Worm (Caenorhabditis elegans) whole organism, L3 larva: ENCODE results near the gene fbxb-75.

Source experiments
- R02D3.7 ChIP-seq: fragments of 150-350 bp; optimal IDR thresholded peaks from 2 replicates; lab custom pipeline; 2014; ENCODE audit warnings: missing biosample characterization, missing genetic modification characterization
- ZK546.5 ChIP-seq: sonication (generic microtip); optimal IDR thresholded peaks from 2 replicates; lab custom pipeline; 2017; ENCODE audit warnings: missing biosample characterization, missing genetic modification characterization
- aly-2 ChIP-seq: fragments of 150-350 bp; optimal IDR thresholded peaks from 2 replicates; lab custom pipeline; 2014; ENCODE audit warnings: missing biosample characterization, missing genetic modification characterization
- ama-1 ChIP-seq: fragments of 150-350 bp; optimal IDR thresholded peaks from 2 replicates; lab custom pipeline; 2018
- ceh-16 ChIP-seq: sonication (generic microtip); optimal IDR thresholded peaks from 2 replicates; lab custom pipeline; 2017; ENCODE audit warnings: missing biosample characterization, missing genetic modification characterization
- ceh-28 ChIP-seq: fragments of 150-350 bp; optimal IDR thresholded peaks from 2 replicates; lab custom pipeline; 2014; ENCODE audit warnings: missing biosample characterization, missing genetic modification reagents, missing genetic modification characterization
- ceh-82 ChIP-seq: fragments of 150-350 bp; optimal IDR thresholded peaks from 2 replicates; lab custom pipeline; 2014; ENCODE audit warnings: missing biosample characterization, missing genetic modification characterization
- ceh-9 ChIP-seq: sonication (generic microtip); optimal IDR thresholded peaks from 2 replicates; lab custom pipeline; 2018; ENCODE audit warnings: missing biosample characterization, missing genetic modification characterization
- daf-12 ChIP-seq: fragments of 150-350 bp; optimal IDR thresholded peaks from 2 replicates; lab custom pipeline; 2014; ENCODE audit warnings: missing biosample characterization, missing genetic modification reagents, missing genetic modification characterization
- egl-27 ChIP-seq: sonication (generic microtip); optimal IDR thresholded peaks from 4 replicates; lab custom pipeline; 2017; ENCODE audit warnings: missing biosample characterization, missing genetic modification reagents, missing genetic modification characterization
- egl-5 ChIP-seq: fragments of 150-350 bp; optimal IDR thresholded peaks from 2 replicates; lab custom pipeline; 2017; ENCODE audit warnings: missing biosample characterization, missing genetic modification reagents, missing genetic modification characterization, inconsistent platforms
- elt-2 ChIP-seq: sonication (generic microtip); optimal IDR thresholded peaks from 2 replicates; lab custom pipeline; 2016; ENCODE audit warnings: missing genetic modification reagents, mild to moderate bottlenecking, missing genetic modification characterization, missing compliant biosample characterization
- elt-3 ChIP-seq, 3 experiments: fragments of 150-350 bp in 1 of 3; sonication (generic microtip) in 2 of 3; optimal IDR thresholded peaks; 2 replicates in 2 of 3; 4 replicates in 1 of 3; lab custom pipeline; 2014 to 2017; ENCODE audit warnings: missing biosample characterization in 3 of 3, missing genetic modification characterization in 3 of 3
- eor-1 ChIP-seq, 2 experiments: fragments of 150-350 bp; optimal IDR thresholded peaks; 2 replicates each; lab custom pipeline; 2014 to 2018; ENCODE audit warnings: missing biosample characterization in 2 of 2, missing genetic modification characterization in 2 of 2
- fkh-2 ChIP-seq: fragments of 150-350 bp; optimal IDR thresholded peaks from 2 replicates; lab custom pipeline; 2014; ENCODE audit warnings: missing biosample characterization, missing genetic modification reagents, missing genetic modification characterization
- hmg-11 ChIP-seq: sonication (generic microtip); optimal IDR thresholded peaks from 2 replicates; lab custom pipeline; 2016; ENCODE audit warnings: missing genetic modification characterization, missing compliant biosample characterization
- jun-1 ChIP-seq: fragments of 150-350 bp; optimal IDR thresholded peaks from 2 replicates; lab custom pipeline; 2014; ENCODE audit warnings: missing biosample characterization, missing genetic modification reagents, missing genetic modification characterization
- lin-39 ChIP-seq: fragments of 150-350 bp; optimal IDR thresholded peaks from 2 replicates; lab custom pipeline; 2018; ENCODE audit warnings: missing biosample characterization, missing genetic modification reagents, missing genetic modification characterization
- lsy-12 ChIP-seq: sonication (generic microtip); optimal IDR thresholded peaks from 2 replicates; lab custom pipeline; 2016; ENCODE audit warnings: mild to moderate bottlenecking, missing genetic modification characterization, missing compliant biosample characterization
- mdl-1 ChIP-seq: fragments of 150-350 bp; optimal IDR thresholded peaks from 2 replicates; lab custom pipeline; 2014; ENCODE audit warnings: missing biosample characterization, missing genetic modification characterization
- mml-1 ChIP-seq: fragments of 150-350 bp; sonication (generic microtip); optimal IDR thresholded peaks from 3 replicates; lab custom pipeline; 2014; ENCODE audit warnings: missing biosample characterization, missing genetic modification characterization
- nfya-1 ChIP-seq: sonication (generic microtip); optimal IDR thresholded peaks from 2 replicates; lab custom pipeline; 2017; ENCODE audit warnings: missing genetic modification characterization, mild to moderate bottlenecking, missing compliant biosample characterization, antibody characterized with exemption, moderate library complexity; ENCODE audit not compliant: insufficient read depth
- nhr-11 ChIP-seq: fragments of 150-350 bp; optimal IDR thresholded peaks from 2 replicates; lab custom pipeline; 2014; ENCODE audit warnings: missing biosample characterization, missing genetic modification characterization
- nhr-12 ChIP-seq: fragments of 150-350 bp; optimal IDR thresholded peaks from 2 replicates; lab custom pipeline; 2014; ENCODE audit warnings: missing biosample characterization, missing genetic modification characterization
- nhr-23 ChIP-seq: fragments of 150-350 bp; optimal IDR thresholded peaks from 2 replicates; lab custom pipeline; 2014; ENCODE audit warnings: missing biosample characterization, missing genetic modification reagents, missing genetic modification characterization
- nhr-237 ChIP-seq: fragments of 150-350 bp; optimal IDR thresholded peaks from 2 replicates; lab custom pipeline; 2014; ENCODE audit warnings: missing biosample characterization, missing genetic modification characterization
- nhr-25 ChIP-seq: sonication (generic microtip); optimal IDR thresholded peaks from 2 replicates; lab custom pipeline; 2017; ENCODE audit warnings: missing biosample characterization, missing genetic modification characterization
- nhr-28 ChIP-seq: fragments of 150-350 bp; optimal IDR thresholded peaks from 2 replicates; lab custom pipeline; 2014; ENCODE audit warnings: missing biosample characterization, missing genetic modification characterization
- nhr-43 ChIP-seq: sonication (generic microtip); optimal IDR thresholded peaks from 2 replicates; lab custom pipeline; 2016; ENCODE audit warnings: mild to moderate bottlenecking, missing genetic modification characterization, missing compliant biosample characterization; ENCODE audit not compliant: poor library complexity, severe bottlenecking
- nhr-76 ChIP-seq: fragments of 150-350 bp; sonication (generic microtip); optimal IDR thresholded peaks from 5 replicates; lab custom pipeline; 2014; ENCODE audit warnings: missing biosample characterization, missing genetic modification characterization
- pha-4 ChIP-seq: fragments of 150-350 bp; optimal IDR thresholded peaks from 2 replicates; lab custom pipeline; 2014; ENCODE audit warnings: missing biosample characterization, missing genetic modification reagents, missing genetic modification characterization
- pqm-1 ChIP-seq: fragments of 150-350 bp; optimal IDR thresholded peaks from 2 replicates; lab custom pipeline; 2017; ENCODE audit warnings: missing biosample characterization, missing genetic modification characterization, inconsistent platforms
- sea-2 ChIP-seq: fragments of 150-350 bp; sonication (generic microtip); optimal IDR thresholded peaks from 4 replicates; lab custom pipeline; 2014; ENCODE audit warnings: missing biosample characterization, missing genetic modification reagents, missing genetic modification characterization
- skn-1 ChIP-seq: fragments of 150-350 bp; optimal IDR thresholded peaks from 2 replicates; lab custom pipeline; 2014; ENCODE audit warnings: missing biosample characterization, missing genetic modification characterization
- snpc-4 ChIP-seq: fragments of 150-350 bp; optimal IDR thresholded peaks from 2 replicates; lab custom pipeline; 2014; ENCODE audit warnings: missing biosample characterization, missing genetic modification characterization
- tbx-2 ChIP-seq: sonication (generic microtip); optimal IDR thresholded peaks from 2 replicates; lab custom pipeline; 2016; ENCODE audit warnings: mild to moderate bottlenecking, missing genetic modification characterization, missing compliant biosample characterization
- unc-62 ChIP-seq: fragments of 150-350 bp; sonication (generic microtip); optimal IDR thresholded peaks from 4 replicates; lab custom pipeline; 2014; ENCODE audit warnings: missing biosample characterization, missing genetic modification reagents, missing genetic modification characterization
- zag-1 ChIP-seq: fragments of 150-350 bp; optimal IDR thresholded peaks from 2 replicates; lab custom pipeline; 2014; ENCODE audit warnings: missing biosample characterization, missing genetic modification characterization
- ztf-11 ChIP-seq: fragments of 150-350 bp; optimal IDR thresholded peaks from 2 replicates; lab custom pipeline; 2014; ENCODE audit warnings: missing biosample characterization, missing genetic modification characterization

The fbxb-75 gene

DNA sequence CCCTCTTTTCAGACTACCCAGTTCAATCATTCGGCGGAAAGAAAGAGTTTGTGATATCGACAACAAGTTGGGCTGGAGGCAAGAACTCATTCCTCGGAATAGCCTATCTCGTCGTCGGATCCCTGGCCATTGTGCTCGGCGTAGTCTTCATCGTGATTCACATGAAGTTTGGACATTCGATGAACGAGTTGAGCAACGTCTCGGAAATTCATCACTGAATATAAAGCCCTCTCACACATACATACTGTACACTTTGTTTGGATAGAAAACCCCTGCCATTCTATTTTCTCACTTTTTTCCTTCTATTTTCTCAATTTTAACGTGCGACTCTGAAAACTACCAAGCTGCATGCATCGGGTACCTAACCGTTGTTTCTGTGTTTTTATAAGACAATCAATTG, 8.5 kb upstream of the fbxb-75 start, which contains the start of gene R08C7.12:
TSS of gene R08C7.12 (plus strand) at position 301 of the 400 bp plus-strand sequence.
- TF ChIP-seq nhr-11 (tag; lab: Kevin White, UChicago) (no peak), zag-1 (tag; lab: Kevin White, UChicago) (no peak)

DNA sequence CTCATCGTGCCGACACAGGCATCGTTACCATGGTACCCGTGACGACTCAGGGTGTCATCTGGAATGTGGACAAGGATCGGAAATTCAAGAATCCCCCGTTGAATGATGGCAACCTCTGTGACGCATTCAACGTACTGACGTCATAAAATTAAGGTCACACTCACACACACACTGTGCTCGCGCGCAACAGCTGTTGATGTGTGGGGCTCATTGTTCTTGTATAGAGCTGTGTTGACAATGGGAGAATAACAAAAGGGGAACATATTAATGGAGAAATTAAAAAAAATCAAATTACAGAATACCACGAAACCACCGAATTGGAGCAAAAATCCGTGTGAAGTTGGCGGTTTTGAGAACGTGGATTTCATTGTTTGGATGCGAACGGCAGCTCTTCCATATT, 7.4 kb upstream of the fbxb-75 start:
- TF ChIP-seq nhr-23 (tag; lab: Kevin White, UChicago) (no peak), pha-4 (tag; lab: Kevin White, UChicago) (peak; percentile 8)

DNA sequence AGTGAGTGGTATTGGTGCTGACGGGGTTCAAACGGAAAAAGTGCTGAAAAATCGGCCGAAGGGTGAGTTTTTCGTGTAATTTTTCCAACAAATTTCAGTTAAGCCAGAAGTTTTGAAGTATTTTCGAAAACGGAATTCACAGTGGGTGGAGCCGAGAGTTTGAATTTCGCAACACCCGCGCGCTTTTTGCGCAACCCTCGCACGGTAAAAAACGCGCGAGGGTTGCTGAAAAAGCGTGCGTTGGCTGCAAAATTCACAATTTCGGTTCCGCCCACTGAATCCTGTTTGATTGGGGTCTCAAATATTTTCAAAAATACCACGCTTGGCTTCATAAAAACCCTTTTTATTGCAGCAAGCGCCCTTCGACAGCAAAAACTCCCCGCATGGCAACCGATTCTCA, 6.4 kb upstream of the fbxb-75 start:
- TF ChIP-seq mml-1 (tag; lab: Kevin White, UChicago) (no peak), nhr-25 (tag; lab: Kevin White, UChicago) (no peak), nhr-43 (tag; lab: Kevin White, UChicago) (no peak), fkh-2 (tag; lab: Kevin White, UChicago) (no peak), aly-2 (tag; lab: Kevin White, UChicago) (no peak), pqm-1 (tag; lab: Kevin White, UChicago) (no peak), ama-1 (lab: Kevin White, UChicago) (no peak), pha-4 (tag; lab: Kevin White, UChicago) (no peak), elt-3 (tag; optimal IDR thresholded peaks at IDR 0.05; lab: Kevin White, UChicago) (no peak), egl-5 (tag; lab: Kevin White, UChicago) (no peak), nhr-237 (tag; lab: Kevin White, UChicago) (no peak), egl-27 (tag; lab: Kevin White, UChicago) (no peak)

ce11 chrIV:4447284-4447366, 6.1 kb upstream of the fbxb-75 start, which contains the start of gene chat-1:
Gene chat-1, plus strand, starts transcription at chrIV:4447331.
- TF ChIP-seq lin-39 (tag; lab: Kevin White, UChicago) (no peak), fkh-2 (tag; lab: Kevin White, UChicago) (no peak), snpc-4 (tag; lab: Kevin White, UChicago) (no peak), nhr-25 (tag; lab: Kevin White, UChicago) (no peak), egl-27 (tag; lab: Kevin White, UChicago) (no peak), nhr-76 (tag; lab: Kevin White, UChicago) (no peak), skn-1 (tag; lab: Kevin White, UChicago) (no peak), unc-62 (GFP tag; lab: Kevin White, UChicago) (no peak), tbx-2 (no peak)

ce11 chrIV:4446884-4447283, 5.9 kb upstream of the fbxb-75 start:
- peak; percentile 84 for TF ChIP-seq ceh-28
- TF ChIP-seq nhr-28 (tag; lab: Kevin White, UChicago): no peak
- TF ChIP-seq ZK546.5 (tag; lab: Kevin White, UChicago): peak; percentile 1
- TF ChIP-seq R02D3.7 (tag; lab: Kevin White, UChicago): peak; percentile 42
- peak; percentile 20 for TF ChIP-seq pqm-1 (tag; lab: Kevin White, UChicago)
- TF ChIP-seq nhr-25 (tag; lab: Kevin White, UChicago): peak; percentile 50
- TF ChIP-seq lsy-12 (tag; lab: Kevin White, UChicago): no peak
- no peak for TF ChIP-seq eor-1 (tag; optimal IDR thresholded peaks at IDR 0.05; lab: Kevin White, UChicago)
- no peak for TF ChIP-seq ceh-82 (tag; lab: Kevin White, UChicago)
- TF ChIP-seq pha-4 (tag; lab: Kevin White, UChicago): peak; percentile 65
- peak; percentile 43 for TF ChIP-seq nhr-23 (tag; lab: Kevin White, UChicago)
- TF ChIP-seq mdl-1 (tag; lab: Kevin White, UChicago): no peak
- TF ChIP-seq nfya-1 (tag; lab: Kevin White, UChicago): peak; percentile 59
- peak; percentile 83 for TF ChIP-seq ama-1 (lab: Kevin White, UChicago)
- TF ChIP-seq hmg-11 (tag; lab: Kevin White, UChicago): no peak

- peak; percentile 88 for TF ChIP-seq snpc-4 (tag; lab: Kevin White, UChicago)
- peak; percentile 92 for TF ChIP-seq jun-1 (tag; lab: Kevin White, UChicago)
- no peak for TF ChIP-seq sea-2 (GFP tag; lab: Kevin White, UChicago)
- TF ChIP-seq nhr-11 (tag; lab: Kevin White, UChicago): peak; percentile 75
- TF ChIP-seq eor-1 (tag; optimal IDR thresholded peaks at IDR 0.05; lab: Kevin White, UChicago): no peak
- peak; percentile 79 for TF ChIP-seq ama-1 (lab: Kevin White, UChicago)
- no peak for TF ChIP-seq unc-62 (GFP tag; lab: Kevin White, UChicago)
- TF ChIP-seq ztf-11: no peak
- no peak for TF ChIP-seq nhr-76 (tag; lab: Kevin White, UChicago)
- TF ChIP-seq pqm-1 (tag; lab: Kevin White, UChicago): peak; percentile 69
- no peak for TF ChIP-seq mml-1 (tag; lab: Kevin White, UChicago)
- no peak for TF ChIP-seq ceh-9 (tag; lab: Kevin White, UChicago)
- peak; percentile 85 for TF ChIP-seq tbx-2
- peak; percentile 42 for TF ChIP-seq daf-12 (tag; lab: Kevin White, UChicago)
- TF ChIP-seq ceh-16 (tag; lab: Kevin White, UChicago): no peak
- TF ChIP-seq ZK546.5 (tag; lab: Kevin White, UChicago): peak; percentile 98
- peak; percentile 98 for TF ChIP-seq nhr-25 (tag; lab: Kevin White, UChicago)
- TF ChIP-seq zag-1 (tag; lab: Kevin White, UChicago): peak; percentile 42
- peak; percentile 55 for TF ChIP-seq skn-1 (tag; lab: Kevin White, UChicago)
- TF ChIP-seq ceh-82 (tag; lab: Kevin White, UChicago): peak; percentile 68
- TF ChIP-seq ceh-28: peak; percentile 81
- TF ChIP-seq nhr-12 (tag; lab: Kevin White, UChicago): no peak
- TF ChIP-seq mdl-1 (tag; lab: Kevin White, UChicago): peak; percentile 49
- TF ChIP-seq elt-3 (tag; optimal IDR thresholded peaks at IDR 0.05; lab: Kevin White, UChicago): peak in 1 of 3 experiments; percentile 18
- TF ChIP-seq nhr-23 (tag; lab: Kevin White, UChicago): peak; percentile 98
- peak; percentile 83 for TF ChIP-seq elt-2
Measured at ce11 chrIV:4445711-4446290, 4.8 kb upstream of the fbxb-75 start, which contains the start of the genes wapl-1 and htz-1. Gene wapl-1, minus strand, starts transcription at chrIV:4445740. Gene htz-1, plus strand, starts transcription at chrIV:4446216.
